Fruit fly (Drosophila melanogaster): ENCODE results near the gene shv.

Gene shv

DNA sequence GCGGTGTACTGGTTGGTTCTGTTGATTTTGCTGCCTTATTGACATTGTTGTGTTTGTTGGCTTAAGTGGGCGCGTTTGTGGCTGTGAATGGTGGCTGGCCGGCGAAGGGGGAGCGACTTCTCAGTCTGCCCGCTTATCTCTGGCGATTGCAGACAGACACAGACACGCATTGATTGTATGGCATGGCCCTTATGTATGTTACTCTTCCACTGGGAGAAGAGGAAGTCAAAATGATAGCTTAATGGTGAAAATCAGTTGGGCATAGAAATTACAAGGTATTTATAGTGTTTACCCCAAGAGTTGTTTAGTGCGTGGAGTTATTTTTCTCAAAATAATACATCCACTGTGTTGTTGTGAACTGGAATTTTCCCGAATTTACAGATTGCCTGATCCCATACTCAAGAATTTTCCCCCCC is 32.9 kb downstream of the shv start (continued):
- peak; percentile 76 for TF ChIP-seq acj6 (GFP tag; optimal IDR thresholded peaks at IDR 0.05)
- peak; percentile 87 for TF ChIP-seq Met (GFP tag; optimal IDR thresholded peaks at IDR 0.05)
- peak; percentile 39; the same call in 1 of the 2 replicates for TF ChIP-seq Gug (GFP tag; IDR thresholded peaks at IDR 0.05)
- peak; percentile 55; the same call in 2 of the 3 replicates for TF ChIP-seq CG8119 (GFP tag; IDR thresholded peaks at IDR 0.05)
- TF ChIP-seq CG6163 (GFP tag; IDR thresholded peaks at IDR 0.05) = peak; percentile 88
- TF ChIP-seq svp (GFP tag) = peak; percentile 95
- peak; percentile 64 for TF ChIP-seq CG32006 (GFP tag; optimal IDR thresholded peaks at IDR 0.05)
- no peak for TF ChIP-seq Eip93F (GFP tag; optimal IDR thresholded peaks at IDR 0.05)
- TF ChIP-seq eg (GFP tag; IDR thresholded peaks at IDR 0.05) = peak; percentile 74
- peak; percentile 89 to 95 for TF ChIP-seq ss (GFP tag; optimal IDR thresholded peaks at IDR 0.05)
- TF ChIP-seq achi (GFP tag; optimal IDR thresholded peaks at IDR 0.05) = peak; percentile 79
- peak; percentile 87 for TF ChIP-seq CG6792 (GFP tag; optimal IDR thresholded peaks at IDR 0.05)
- peak; percentile 83 for TF ChIP-seq CG7368 (GFP tag; optimal IDR thresholded peaks at IDR 0.05)
- TF ChIP-seq topi (GFP tag; optimal IDR thresholded peaks at IDR 0.05) = peak; percentile 75
- peak; percentile 69 for TF ChIP-seq Hr38 (GFP tag; optimal IDR thresholded peaks at IDR 0.05)
- peak; percentile 81 for TF ChIP-seq CG1621 (tag; optimal IDR thresholded peaks at IDR 0.05)
- peak; percentile 46 for TF ChIP-seq Ets21C (GFP tag; optimal IDR thresholded peaks at IDR 0.05)
- peak; percentile 60 for TF ChIP-seq OdsH (GFP tag; optimal IDR thresholded peaks at IDR 0.05)
- peak; percentile 100 for TF ChIP-seq fkh (GFP tag; optimal IDR thresholded peaks at IDR 0.05)
- peak; percentile 91 for TF ChIP-seq CG9139 (GFP tag; optimal IDR thresholded peaks at IDR 0.05)
- TF ChIP-seq CG16779 (tag; optimal IDR thresholded peaks at IDR 0.05) = peak; percentile 79
- peak; percentile 84 for TF ChIP-seq CG6808 (GFP tag; optimal IDR thresholded peaks at IDR 0.05)
- peak; percentile 72 for TF ChIP-seq cyc (GFP tag; optimal IDR thresholded peaks at IDR 0.05)
- peak; percentile 81 for TF ChIP-seq Lpt (GFP tag; optimal IDR thresholded peaks at IDR 0.05)
- peak; percentile 82 for TF ChIP-seq CG34406 (GFP tag; optimal IDR thresholded peaks at IDR 0.05)
- peak; percentile 35 for TF ChIP-seq CG4318 (GFP tag; optimal IDR thresholded peaks at IDR 0.05)
- TF ChIP-seq pdm3 (GFP tag; optimal IDR thresholded peaks at IDR 0.05) = peak; percentile 83
- peak; percentile 72 for TF ChIP-seq Hr39 (GFP tag; optimal IDR thresholded peaks at IDR 0.05)
- peak; percentile 10 for TF ChIP-seq Hr4 (GFP tag; optimal IDR thresholded peaks at IDR 0.05)
- peak; percentile 82 for TF ChIP-seq CG8632 (GFP tag; optimal IDR thresholded peaks at IDR 0.05)

DNA sequence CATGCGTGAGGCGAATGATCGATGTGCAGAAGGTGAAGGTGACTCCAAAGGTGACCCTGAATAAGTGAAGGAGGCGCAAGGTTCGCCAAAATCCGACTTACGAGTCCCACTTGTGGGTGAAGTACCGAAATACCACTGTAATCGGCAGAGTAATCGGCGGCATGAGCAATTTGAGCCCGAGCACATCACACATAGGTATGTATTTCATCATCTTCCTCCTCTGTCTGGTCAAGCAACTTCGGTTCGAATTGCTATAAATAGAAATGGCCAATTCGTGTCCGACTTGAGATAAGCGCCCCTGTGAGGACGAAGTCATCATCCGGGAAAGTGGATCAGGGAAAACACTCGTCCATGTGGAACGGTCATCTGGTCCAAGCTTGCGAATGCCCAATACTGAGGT is 34.3 kb downstream of the shv start:
- TF ChIP-seq CG11762 (GFP tag; optimal IDR thresholded peaks at IDR 0.05; ENCODE audit: insufficient read depth) (no peak), lz (GFP tag; optimal IDR thresholded peaks at IDR 0.05) (no peak), svp (GFP tag) (peak; percentile 91)

DNA sequence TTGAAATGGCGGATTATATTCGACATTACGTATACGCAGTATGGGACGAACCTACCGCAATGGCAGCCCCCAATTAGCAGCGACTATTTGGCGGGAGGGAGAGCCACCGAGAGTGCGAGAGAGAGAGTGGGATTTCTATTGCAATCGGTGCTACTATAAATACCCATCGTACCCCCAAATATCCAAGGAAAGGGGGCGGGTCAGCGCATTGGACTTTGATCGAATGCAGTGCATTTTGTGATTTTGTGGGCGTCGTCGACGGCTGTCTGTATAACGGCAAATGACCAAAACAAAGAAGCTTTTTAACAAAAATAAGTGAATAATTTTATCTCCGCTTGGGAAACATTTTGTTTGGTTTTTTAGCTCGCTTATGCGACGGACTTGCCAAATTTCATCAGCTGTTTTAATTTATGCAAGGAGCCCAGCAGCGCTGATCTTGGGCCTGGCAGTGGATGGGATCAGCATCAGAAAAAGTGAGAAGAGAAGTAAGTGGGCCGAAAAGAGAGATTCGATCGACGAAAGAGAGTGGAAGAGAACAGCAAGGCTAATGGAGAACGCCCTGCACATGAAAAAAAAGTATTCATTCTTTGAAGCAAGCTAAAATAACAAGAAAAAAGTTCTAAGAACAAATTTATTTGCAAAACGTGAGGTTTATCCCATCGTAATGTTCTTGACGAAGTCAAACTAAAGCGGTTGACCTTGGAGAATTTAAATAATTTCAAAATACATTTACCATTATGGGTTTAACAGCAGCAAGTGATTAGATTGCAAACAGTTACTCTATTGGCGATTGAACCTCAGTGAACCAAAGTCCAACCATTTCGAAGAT is 35.0 kb downstream of the shv start:
- peak; percentile 10 for TF ChIP-seq CG32006 (GFP tag; optimal IDR thresholded peaks at IDR 0.05)
- peak in 1 of 2 experiments; percentile 18 for TF ChIP-seq salr (GFP tag; optimal IDR thresholded peaks at IDR 0.05)
- peak; percentile 42 for TF ChIP-seq CG3032 (tag; optimal IDR thresholded peaks at IDR 0.05)
- peak; percentile 62 for TF ChIP-seq Smox (GFP tag; optimal IDR thresholded peaks at IDR 0.05)
- TF ChIP-seq CG6792 (GFP tag; optimal IDR thresholded peaks at IDR 0.05) = peak; percentile 68
- TF ChIP-seq Blimp-1 (GFP tag; optimal IDR thresholded peaks at IDR 0.05) = no peak
- peak; percentile 48 for TF ChIP-seq CG8319 (GFP tag; optimal IDR thresholded peaks at IDR 0.05)
- no peak for TF ChIP-seq Gug (GFP tag; IDR thresholded peaks at IDR 0.05)
- TF ChIP-seq CG10669 (GFP tag; optimal IDR thresholded peaks at IDR 0.05) = peak; percentile 57
- TF ChIP-seq lz (GFP tag; optimal IDR thresholded peaks at IDR 0.05) = peak; percentile 63
- no peak for TF ChIP-seq CG4318 (GFP tag; optimal IDR thresholded peaks at IDR 0.05)
- TF ChIP-seq Ets96B (tag; optimal IDR thresholded peaks at IDR 0.05) = peak; percentile 45
- no peak for TF ChIP-seq Hr38 (GFP tag; optimal IDR thresholded peaks at IDR 0.05)
- peak; percentile 77 for TF ChIP-seq CG34406 (GFP tag; optimal IDR thresholded peaks at IDR 0.05)
- TF ChIP-seq fkh (GFP tag; optimal IDR thresholded peaks at IDR 0.05) = no peak
- peak; percentile 39 for TF ChIP-seq CG9139 (GFP tag; optimal IDR thresholded peaks at IDR 0.05)
- TF ChIP-seq Met (GFP tag; optimal IDR thresholded peaks at IDR 0.05) = peak; percentile 54
- peak; percentile 13 for TF ChIP-seq fd59A (GFP tag; optimal IDR thresholded peaks at IDR 0.05)
- TF ChIP-seq pdm3 (GFP tag; optimal IDR thresholded peaks at IDR 0.05) = peak; percentile 68
- TF ChIP-seq CG15336 (GFP tag; IDR thresholded peaks at IDR 0.05) = peak; percentile 25; the same call in 1 of the 2 replicates
- TF ChIP-seq CG7368 (GFP tag; optimal IDR thresholded peaks at IDR 0.05) = peak; percentile 50
- peak; percentile 76 for TF ChIP-seq esn (GFP tag; optimal IDR thresholded peaks at IDR 0.05)
- peak; percentile 61; the same call in 2 of the 3 replicates for TF ChIP-seq eg (GFP tag; IDR thresholded peaks at IDR 0.05)
- TF ChIP-seq OdsH (GFP tag; optimal IDR thresholded peaks at IDR 0.05) = peak; percentile 71
- TF ChIP-seq CG6276 (GFP tag; optimal IDR thresholded peaks at IDR 0.05) = peak; percentile 78
- TF ChIP-seq Lpt (GFP tag; optimal IDR thresholded peaks at IDR 0.05) = no peak
- peak; percentile 70 for TF ChIP-seq Hr39 (GFP tag; optimal IDR thresholded peaks at IDR 0.05)
- peak; percentile 67 for TF ChIP-seq CG3919 (GFP tag; optimal IDR thresholded peaks at IDR 0.05)
- TF ChIP-seq CG8632 (GFP tag; optimal IDR thresholded peaks at IDR 0.05) = peak; percentile 45

All from whole organism, prepupa.